Worm (Caenorhabditis elegans) whole organism, midembryonic: ENCODE measurements around the gene nspg-8.

Experiments
- T22C8.4 ChIP-seq: fragments of 200-800 bp; sonication (Bioruptor generic); IDR thresholded peaks from 2 replicates; pipeline ENCODE4 v1.3.6; 2022; ENCODE audit warnings: missing genetic modification characterization, missing compliant biosample characterization
- cog-1 ChIP-seq: sonication (generic microtip); optimal IDR thresholded peaks from 2 replicates; lab custom pipeline; 2016; ENCODE audit warnings: missing genetic modification characterization, missing compliant biosample characterization
- flt-1 ChIP-seq: fragments of 200-800 bp; sonication (Bioruptor generic); IDR thresholded peaks from 2 replicates; pipeline ENCODE4 v1.3.6; 2022; ENCODE audit warnings: missing genetic modification characterization, missing compliant biosample characterization
- klf-2 ChIP-seq: fragments of 200-800 bp; sonication (Bioruptor generic); conservative IDR thresholded peaks from 2 replicates; pipeline ENCODE4 v1.3.6; 2022; ENCODE audit warnings: missing genetic modification reagents, missing genetic modification characterization, missing compliant biosample characterization
- med-1 ChIP-seq: sonication (generic microtip); optimal IDR thresholded peaks from 2 replicates; lab custom pipeline; 2017; ENCODE audit warnings: missing genetic modification characterization, mild to moderate bottlenecking, missing compliant biosample characterization, antibody characterized with exemption, missing genetic modification reagents; ENCODE audit not compliant: insufficient read depth
- ref-1 ChIP-seq: fragments of 200-800 bp; sonication (Bioruptor generic); conservative IDR thresholded peaks from 2 replicates; pipeline ENCODE4 v1.3.6; 2022; ENCODE audit warnings: missing genetic modification reagents, missing genetic modification characterization, missing compliant biosample characterization
- tab-1 ChIP-seq: fragments of 200-800 bp; sonication (Bioruptor generic); IDR thresholded peaks from 2 replicates; pipeline ENCODE4 v1.3.6; 2022; ENCODE audit warnings: missing genetic modification characterization, missing compliant biosample characterization
- ztf-23 ChIP-seq: fragments of 200-800 bp; sonication (Bioruptor generic); IDR thresholded peaks from 2 replicates; pipeline ENCODE4 v1.3.6; 2022; ENCODE audit warnings: missing genetic modification reagents, missing genetic modification characterization, missing compliant biosample characterization
- ztf-29 ChIP-seq: fragments of 200-800 bp; sonication (Bioruptor generic); IDR thresholded peaks from 2 replicates; pipeline ENCODE4 v1.3.6; 2022; ENCODE audit warnings: missing genetic modification reagents, missing genetic modification characterization, missing compliant biosample characterization

DNA sequence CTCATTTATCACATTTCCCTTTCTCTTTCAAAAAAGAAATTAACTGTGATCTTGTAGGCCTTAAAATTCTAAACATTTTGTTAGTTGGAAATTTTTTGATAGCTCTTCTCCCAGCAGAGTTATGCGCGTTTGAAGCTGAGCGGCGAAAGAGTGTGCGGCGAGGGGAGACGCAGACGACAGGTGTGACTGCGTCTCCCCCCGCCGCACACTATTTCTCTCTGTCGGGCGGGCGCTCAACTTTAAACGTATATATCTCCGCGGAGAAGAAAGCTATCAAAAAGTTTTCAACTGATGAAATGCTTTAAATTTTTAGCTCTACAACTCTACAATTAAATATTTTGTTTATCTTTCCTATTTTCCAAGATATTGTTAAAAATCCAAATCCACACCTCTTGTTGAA, 37.1 kb downstream of the nspg-8 start:
- TF ChIP-seq klf-2 (GFP tag; lab: Robert Waterston, UW), result no peak
- no peak for TF ChIP-seq med-1 (GFP tag; lab: Kevin White, UChicago)
- no peak for TF ChIP-seq ztf-29 (GFP tag; lab: Robert Waterston, UW)
- TF ChIP-seq flt-1 (GFP tag; lab: Robert Waterston, UW), result no peak
- no peak for TF ChIP-seq ztf-23 (GFP tag; lab: Robert Waterston, UW)
- TF ChIP-seq cog-1, result no peak
- no peak for TF ChIP-seq T22C8.4 (GFP tag; lab: Robert Waterston, UW)
- TF ChIP-seq tab-1 (GFP tag; lab: Robert Waterston, UW), result no peak
- no peak for TF ChIP-seq ref-1 (GFP tag; lab: Robert Waterston, UW)
